Worm (Caenorhabditis elegans) whole organism, L4 larva: ENCODE measurements around the gene ugt-39.

Experiments used
- F49E8.2 ChIP-seq: sonication (generic microtip); optimal IDR thresholded peaks from 2 replicates; lab custom pipeline; 2016; ENCODE audit warnings: missing compliant biosample characterization, mild to moderate bottlenecking, missing genetic modification characterization, borderline replicate concordance
- R02D3.7 ChIP-seq: fragments of 150-350 bp; sonication (generic microtip); optimal IDR thresholded peaks from 3 replicates; lab custom pipeline; 2014; ENCODE audit warnings: missing biosample characterization, missing genetic modification characterization
- T20F7.1 ChIP-seq: fragments of 200-800 bp; sonication (Bioruptor generic); optimal IDR thresholded peaks from 2 replicates; lab custom pipeline; 2018; ENCODE audit warnings: mild to moderate bottlenecking, missing genetic modification characterization, missing compliant biosample characterization
- Y48G9A.11 ChIP-seq: fragments of 200-800 bp; sonication (Bioruptor generic); IDR thresholded peaks from 2 replicates; pipeline ENCODE4 v1.3.6; 2022; ENCODE audit warnings: missing genetic modification reagents, missing genetic modification characterization, missing compliant biosample characterization
- ZK546.5 ChIP-seq, 2 experiments: sonication (generic microtip); optimal IDR thresholded peaks; 2 replicates each; lab custom pipeline; 2017; ENCODE audit warnings: missing biosample characterization in 2 of 2, missing genetic modification characterization in 2 of 2
- aha-1 ChIP-seq: fragments of 150-350 bp; peaks from one replicate; lab custom pipeline; 2014; ENCODE audit warnings: missing biosample characterization, missing genetic modification characterization
- aly-2 ChIP-seq: sonication (generic microtip); optimal IDR thresholded peaks from 2 replicates; lab custom pipeline; 2018; ENCODE audit warnings: missing biosample characterization, missing genetic modification characterization
- ceh-20 ChIP-seq: fragments of 200-800 bp; sonication (Bioruptor generic); IDR thresholded peaks from 2 replicates; pipeline ENCODE4 v1.3.6; 2022; ENCODE audit warnings: missing genetic modification reagents, missing genetic modification characterization, missing compliant biosample characterization
- ceh-28 ChIP-seq: fragments of 150-350 bp; optimal IDR thresholded peaks from 2 replicates; lab custom pipeline; 2014; ENCODE audit warnings: missing biosample characterization, missing genetic modification reagents, missing genetic modification characterization
- ceh-62 ChIP-seq: sonication (generic microtip); optimal IDR thresholded peaks from 2 replicates; lab custom pipeline; 2017; ENCODE audit warnings: missing biosample characterization, missing genetic modification characterization
- ceh-82 ChIP-seq: sonication (generic microtip); optimal IDR thresholded peaks from 2 replicates; lab custom pipeline; 2017; ENCODE audit warnings: missing biosample characterization, missing genetic modification characterization
- ces-1 ChIP-seq: fragments of 150-350 bp; sonication (generic microtip); optimal IDR thresholded peaks from 4 replicates; lab custom pipeline; 2014; ENCODE audit warnings: missing biosample characterization, missing genetic modification reagents, missing genetic modification characterization
- daf-12 ChIP-seq: fragments of 150-350 bp; optimal IDR thresholded peaks from 2 replicates; lab custom pipeline; 2014; ENCODE audit warnings: missing biosample characterization, missing genetic modification reagents, missing genetic modification characterization
- daf-8 ChIP-seq: fragments of 200-800 bp; sonication (Bioruptor generic); IDR thresholded peaks from 2 replicates; pipeline ENCODE4 v1.3.6; 2022; ENCODE audit warnings: missing genetic modification characterization, missing compliant biosample characterization
- dmd-8 ChIP-seq: fragments of 200-800 bp; sonication (Bioruptor generic); IDR thresholded peaks from 2 replicates; pipeline ENCODE4 v1.3.6; 2022; ENCODE audit warnings: missing genetic modification characterization, missing compliant biosample characterization
- dmd-9 ChIP-seq: fragments of 200-800 bp; sonication (Bioruptor generic); IDR thresholded peaks from 2 replicates; pipeline ENCODE4 v1.3.6; 2022; ENCODE audit warnings: missing genetic modification reagents, missing genetic modification characterization, missing compliant biosample characterization
- duxl-1 ChIP-seq: sonication (generic microtip); optimal IDR thresholded peaks from 2 replicates; lab custom pipeline; 2016; ENCODE audit warnings: mild to moderate bottlenecking, missing genetic modification characterization, moderate library complexity, missing compliant biosample characterization; ENCODE audit not compliant: poor library complexity
- dve-1 ChIP-seq: sonication (generic microtip); optimal IDR thresholded peaks from 2 replicates; lab custom pipeline; 2017; ENCODE audit warnings: antibody characterized with exemption, mild to moderate bottlenecking, missing genetic modification characterization, missing compliant biosample characterization; ENCODE audit not compliant: insufficient read depth
- egl-43 ChIP-seq: fragments of 200-800 bp; sonication (Bioruptor generic); IDR thresholded peaks from 2 replicates; pipeline ENCODE4 v1.3.6; 2022; ENCODE audit warnings: missing genetic modification reagents, missing genetic modification characterization, missing compliant biosample characterization
- fkh-10 ChIP-seq: fragments of 150-350 bp; optimal IDR thresholded peaks from 2 replicates; lab custom pipeline; 2014; ENCODE audit warnings: missing biosample characterization, missing genetic modification reagents, missing genetic modification characterization
- jun-1 ChIP-seq: fragments of 150-350 bp; optimal IDR thresholded peaks from 2 replicates; lab custom pipeline; 2014; ENCODE audit warnings: missing biosample characterization, missing genetic modification reagents, missing genetic modification characterization
- lin-1 ChIP-seq: fragments of 200-800 bp; sonication (Bioruptor generic); IDR thresholded peaks from 2 replicates; pipeline ENCODE4 v1.3.6; 2022; ENCODE audit warnings: missing genetic modification reagents, missing genetic modification characterization, missing compliant biosample characterization
- lin-29 ChIP-seq: fragments of 200-800 bp; sonication (Bioruptor generic); IDR thresholded peaks from 2 replicates; pipeline ENCODE4 v1.3.6; 2022; ENCODE audit warnings: missing genetic modification reagents, missing genetic modification characterization, missing compliant biosample characterization
- lin-38 ChIP-seq: fragments of 200-800 bp; sonication (Bioruptor generic); IDR thresholded peaks from 2 replicates; pipeline ENCODE4 v1.3.6; 2022; ENCODE audit warnings: missing genetic modification reagents, missing genetic modification characterization, missing compliant biosample characterization
- lin-39 ChIP-seq: fragments of 150-350 bp; optimal IDR thresholded peaks from 2 replicates; lab custom pipeline; 2014; ENCODE audit warnings: missing biosample characterization, missing genetic modification reagents, missing genetic modification characterization
- madf-5 ChIP-seq, 2 experiments: fragments of 200-800 bp; sonication (Bioruptor generic); IDR thresholded peaks; 2 replicates each; pipeline ENCODE4 v1.3.6; 2022; ENCODE audit warnings: missing compliant biosample characterization in 2 of 2, missing genetic modification characterization in 2 of 2
- mdl-1 ChIP-seq, 2 experiments: fragments of 150-350 bp in 1 of 2; sonication (generic microtip) in 1 of 2; optimal IDR thresholded peaks; 2 replicates each; lab custom pipeline; 2014 to 2017; ENCODE audit warnings: missing biosample characterization in 2 of 2, missing genetic modification characterization in 2 of 2
- mdt-29 ChIP-seq: fragments of 200-800 bp; sonication (Bioruptor generic); IDR thresholded peaks from 2 replicates; pipeline ENCODE4 v1.3.6; 2022; ENCODE audit warnings: missing genetic modification reagents, missing genetic modification characterization, missing compliant biosample characterization
- mep-1 ChIP-seq: fragments of 150-350 bp; sonication (generic microtip); optimal IDR thresholded peaks from 3 replicates; lab custom pipeline; 2014; ENCODE audit warnings: missing biosample characterization, missing genetic modification characterization
- mes-2 ChIP-seq: sonication (generic microtip); optimal IDR thresholded peaks from 2 replicates; lab custom pipeline; 2016; ENCODE audit warnings: missing genotype, mild to moderate bottlenecking, missing genetic modification characterization, missing compliant biosample characterization; ENCODE audit not compliant: poor library complexity, severe bottlenecking
- nhr-10 ChIP-seq: fragments of 150-350 bp; optimal IDR thresholded peaks from 2 replicates; lab custom pipeline; 2014; ENCODE audit warnings: missing biosample characterization, missing genetic modification characterization
- nhr-11 ChIP-seq: fragments of 150-350 bp; optimal IDR thresholded peaks from 2 replicates; lab custom pipeline; 2014; ENCODE audit warnings: missing biosample characterization, missing genetic modification characterization
- nhr-28 ChIP-seq: fragments of 150-350 bp; optimal IDR thresholded peaks from 2 replicates; lab custom pipeline; 2014; ENCODE audit warnings: missing biosample characterization, missing genetic modification characterization
- nhr-41 ChIP-seq: fragments of 200-800 bp; sonication (Bioruptor generic); IDR thresholded peaks from 2 replicates; pipeline ENCODE4 v1.3.6; 2022; ENCODE audit warnings: missing genetic modification reagents, missing genetic modification characterization, missing compliant biosample characterization
- nhr-48 ChIP-seq: sonication (generic microtip); optimal IDR thresholded peaks from 2 replicates; lab custom pipeline; 2016; ENCODE audit warnings: mild to moderate bottlenecking, missing genetic modification characterization, missing compliant biosample characterization
- pha-4 ChIP-seq, 2 experiments: fragments of 150-350 bp in 1 of 2; fragments of 200-800 bp in 1 of 2; sonication (Bioruptor generic) in 1 of 2; IDR thresholded peaks in 1 of 2; optimal IDR thresholded peaks in 1 of 2; 2 replicates each; pipeline versions ENCODE4 v1.3.6 to Lab custom; 2014 to 2022; ENCODE audit warnings: missing genetic modification characterization in 2 of 2, missing genetic modification reagents in 2 of 2, missing biosample characterization in 1 of 2, missing compliant biosample characterization in 1 of 2
- pqm-1 ChIP-seq: sonication (generic microtip); optimal IDR thresholded peaks from 2 replicates; lab custom pipeline; 2017; ENCODE audit warnings: missing biosample characterization, missing genetic modification characterization
- rbr-2 ChIP-seq: sonication (generic microtip); optimal IDR thresholded peaks from 2 replicates; lab custom pipeline; 2016; ENCODE audit warnings: missing genotype, missing genetic modification characterization, missing compliant biosample characterization
- snpc-1.2 ChIP-seq: fragments of 200-800 bp; sonication (Bioruptor generic); IDR thresholded peaks from 2 replicates; pipeline ENCODE4 v1.3.6; 2022; ENCODE audit warnings: missing genetic modification reagents, missing genetic modification characterization, missing compliant biosample characterization
- snpc-4 ChIP-seq: fragments of 150-350 bp; optimal IDR thresholded peaks from 2 replicates; lab custom pipeline; 2014; ENCODE audit warnings: missing biosample characterization, missing genetic modification characterization
- unc-62 ChIP-seq, 3 experiments: fragments of 150-350 bp in 1 of 3; sonication (generic microtip); optimal IDR thresholded peaks in 2 of 3; peaks in 1 of 3; 1 replicate in 1 of 3; 2 replicates in 2 of 3; lab custom pipeline; 2014 to 2017; ENCODE audit warnings: missing biosample characterization in 3 of 3, missing genetic modification characterization in 3 of 3, missing genetic modification reagents in 3 of 3, missing genotype in 1 of 3
- zag-1 ChIP-seq: fragments of 150-350 bp; optimal IDR thresholded peaks from 2 replicates; lab custom pipeline; 2014; ENCODE audit warnings: missing biosample characterization, missing genetic modification characterization
- ztf-7 ChIP-seq: fragments of 150-350 bp; optimal IDR thresholded peaks from 2 replicates; lab custom pipeline; 2014; ENCODE audit warnings: missing biosample characterization, missing genetic modification characterization

The ugt-39 gene

DNA sequence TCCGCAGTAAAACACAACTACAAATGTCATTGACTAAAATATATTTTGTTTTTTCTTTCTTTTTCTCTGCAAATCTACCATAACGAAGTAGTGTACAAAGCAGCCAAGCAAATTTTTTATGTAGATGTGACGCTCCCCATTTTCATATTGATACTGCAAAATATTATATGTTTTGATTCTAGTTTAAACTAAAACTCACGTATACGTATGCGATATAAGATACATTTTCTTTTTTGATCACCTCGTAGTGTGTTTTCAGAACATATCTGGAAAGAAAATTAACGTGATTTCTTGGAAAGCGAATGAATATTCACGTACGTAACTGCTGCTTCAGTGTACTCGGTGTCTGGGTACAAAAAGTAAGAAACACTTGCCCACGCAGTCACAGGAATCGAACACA is 20.1 kb upstream of the ugt-39 start:
- TF ChIP-seq ZK546.5 (tag; optimal IDR thresholded peaks at IDR 0.05; lab: Kevin White, UChicago) (no peak), snpc-4 (tag; lab: Kevin White, UChicago) (no peak), unc-62 (GFP tag; optimal IDR thresholded peaks at IDR 0.05 in 1 of 2; lab: Kevin White, UChicago) (peak in 1 of 2 experiments; percentile 94), unc-62 (tag; optimal IDR thresholded peaks at IDR 0.05; lab: Kevin White, UChicago) (no peak), nhr-10 (tag; lab: Kevin White, UChicago) (no peak)
- TF ChIP-seq, all 104 proteins: peak for 1

DNA sequence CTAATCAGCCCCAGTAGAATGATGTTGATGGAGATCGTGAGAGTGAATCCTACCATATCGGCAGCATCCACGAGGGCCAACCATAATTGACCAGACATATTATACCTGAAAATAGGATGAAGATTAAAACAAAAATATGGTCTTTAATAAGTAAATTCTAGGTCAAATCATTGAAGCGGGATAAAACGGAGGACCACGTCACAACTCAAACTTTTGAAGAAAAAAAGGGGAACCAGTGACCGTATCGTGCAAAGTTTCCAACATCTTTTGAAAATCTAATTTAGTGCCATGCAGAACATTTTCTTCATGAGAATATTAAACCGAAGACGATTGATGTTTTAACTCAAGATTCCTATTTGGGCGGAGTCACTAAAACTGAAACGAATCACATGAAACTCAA is 18.6 kb upstream of the ugt-39 start, which contains the start of gene str-112:
Gene str-112 (minus strand): TSS at position 101 of the 400 bp plus-strand sequence.
- no peak for TF ChIP-seq pqm-1
- no peak for TF ChIP-seq daf-12
- TF ChIP-seq fkh-10, result no peak
- no peak for TF ChIP-seq lin-29
- no peak for TF ChIP-seq mes-2 (tag; lab: Kevin White, UChicago)
- TF ChIP-seq dve-1 (tag; lab: Kevin White, UChicago), result no peak
- TF ChIP-seq mep-1, result no peak
- TF ChIP-seq zag-1 (tag; lab: Kevin White, UChicago), result no peak
- no peak for TF ChIP-seq ceh-28
- TF ChIP-seq lin-39 (tag; lab: Kevin White, UChicago), result no peak
- TF ChIP-seq ztf-7 (tag; lab: Kevin White, UChicago), result no peak
- TF ChIP-seq egl-43 (GFP tag; lab: Robert Waterston, UW), result no peak
- TF ChIP-seq rbr-2 (tag; lab: Kevin White, UChicago), result no peak
- TF ChIP-seq aly-2 (tag; lab: Kevin White, UChicago), result no peak
- TF ChIP-seq ceh-82 (tag; lab: Kevin White, UChicago), result no peak
- no peak for TF ChIP-seq lin-1
- no peak for TF ChIP-seq nhr-41 (GFP tag; lab: Robert Waterston, UW)
- no peak for TF ChIP-seq lin-38 (GFP tag; lab: Robert Waterston, UW)

DNA sequence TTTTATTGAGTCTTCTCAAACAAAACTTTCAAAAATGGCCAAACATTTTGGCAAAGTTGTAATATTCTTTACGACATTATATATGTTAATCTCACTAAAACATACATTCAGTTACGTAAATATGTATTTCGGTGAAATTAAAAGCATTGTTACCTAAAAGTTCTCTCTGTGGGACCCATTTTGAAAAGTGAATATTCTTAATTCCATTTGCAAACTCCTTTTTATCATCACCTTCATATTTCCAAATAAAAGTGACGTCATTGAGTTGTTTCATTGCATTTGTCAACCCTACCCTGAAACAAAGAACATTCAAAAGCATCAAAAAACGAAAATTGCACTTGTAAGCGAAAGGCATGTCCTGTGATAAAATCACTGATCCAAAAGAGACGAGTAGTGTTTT is 16.6 kb upstream of the ugt-39 start:
- no peak for TF ChIP-seq snpc-1.2 (GFP tag; lab: Robert Waterston, UW)
- no peak for TF ChIP-seq T20F7.1 (GFP tag; lab: Kevin White, UChicago)
- no peak for TF ChIP-seq mdl-1 (tag; optimal IDR thresholded peaks at IDR 0.05; lab: Kevin White, UChicago)
- TF ChIP-seq ceh-62 (tag; lab: Kevin White, UChicago), result no peak
- peak in 1 of 2 experiments; percentile 91 for TF ChIP-seq unc-62 (GFP tag; optimal IDR thresholded peaks at IDR 0.05 in 1 of 2; lab: Kevin White, UChicago)
- TF ChIP-seq unc-62 (tag; optimal IDR thresholded peaks at IDR 0.05; lab: Kevin White, UChicago), result no peak
- TF ChIP-seq nhr-28, result peak; percentile 64
- TF ChIP-seq, all 104 proteins: peak for 2

DNA sequence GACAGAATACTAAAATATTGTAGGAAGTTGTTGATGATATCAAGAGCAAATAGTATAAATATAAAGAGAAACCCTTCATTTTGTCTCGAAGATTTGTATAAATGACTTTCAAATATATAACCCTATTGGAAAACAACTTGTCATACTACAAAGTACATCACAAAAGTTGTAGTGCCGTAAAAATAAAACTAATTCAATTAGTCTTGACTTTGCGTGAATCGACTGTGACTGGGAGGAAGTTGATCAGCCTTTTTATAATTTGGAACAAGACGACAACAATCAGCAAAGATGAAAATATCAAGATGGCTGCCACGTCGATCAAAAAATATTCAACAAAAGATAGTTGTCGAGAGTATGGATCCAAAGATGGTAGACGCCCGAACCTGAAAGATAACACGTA is 15.1 kb upstream of the ugt-39 start, which contains the start of gene ugt-40:
Gene ugt-40 (minus strand): TSS at position 101 of the 400 bp plus-strand sequence.
- TF ChIP-seq lin-38 (GFP tag; lab: Robert Waterston, UW) (no peak), zag-1 (tag; lab: Kevin White, UChicago) (no peak), nhr-28 (peak; percentile 45)

DNA sequence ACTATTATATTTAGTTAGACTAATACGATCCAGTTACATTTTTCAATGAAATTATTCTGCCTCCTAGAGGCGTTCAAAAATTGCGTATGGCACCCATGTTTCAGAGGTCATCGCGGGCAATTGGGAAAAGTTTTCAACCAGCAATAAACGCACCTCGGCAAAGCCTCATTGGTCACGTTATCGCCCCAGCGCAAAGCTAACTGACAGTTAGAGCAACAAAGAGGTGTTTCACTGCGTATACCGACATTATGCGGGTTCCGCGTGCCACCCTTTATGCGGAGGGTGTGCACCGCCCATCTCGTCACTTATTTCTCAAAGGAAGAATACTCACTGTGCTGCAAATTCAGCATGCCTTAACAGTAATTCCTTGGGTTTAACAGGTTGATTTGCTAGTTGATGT is 14.3 kb upstream of the ugt-39 start:
- TF ChIP-seq T20F7.1 (GFP tag; lab: Kevin White, UChicago), result no peak
- TF ChIP-seq dmd-8 (GFP tag; lab: Robert Waterston, UW), result no peak
- no peak for TF ChIP-seq daf-12
- TF ChIP-seq nhr-48 (tag; lab: Kevin White, UChicago), result no peak
- TF ChIP-seq ces-1, result no peak
- TF ChIP-seq daf-8, result no peak
- TF ChIP-seq aha-1 (tag; lab: Kevin White, UChicago), result peak; percentile 94
- TF ChIP-seq mdt-29, result no peak
- TF ChIP-seq pqm-1, result peak; percentile 1
- TF ChIP-seq jun-1, result no peak
- TF ChIP-seq duxl-1 (tag; lab: Kevin White, UChicago), result no peak
- TF ChIP-seq mdl-1 (tag; optimal IDR thresholded peaks at IDR 0.05; lab: Kevin White, UChicago), result no peak
- TF ChIP-seq egl-43 (GFP tag; lab: Robert Waterston, UW), result no peak
- no peak for TF ChIP-seq rbr-2 (tag; lab: Kevin White, UChicago)
- no peak for TF ChIP-seq fkh-10
- TF ChIP-seq ceh-20 (GFP tag; lab: Robert Waterston, UW), result no peak
- no peak for TF ChIP-seq dmd-9
- peak; percentile 76 for TF ChIP-seq F49E8.2 (tag; lab: Kevin White, UChicago)
- peak; percentile 78 for TF ChIP-seq Y48G9A.11 (GFP tag; lab: Robert Waterston, UW)
- no peak for TF ChIP-seq nhr-11 (tag; lab: Kevin White, UChicago)
- TF ChIP-seq R02D3.7 (tag; lab: Kevin White, UChicago), result no peak
- no peak for TF ChIP-seq madf-5 (GFP tag; IDR thresholded peaks at IDR 0.05; lab: Robert Waterston, UW)
- no peak for TF ChIP-seq pha-4 (GFP tag; IDR thresholded peaks at IDR 0.05; lab: Robert Waterston, UW)
- TF ChIP-seq pha-4 (tag; optimal IDR thresholded peaks at IDR 0.05; lab: Kevin White, UChicago), result no peak
